Fruit fly (Drosophila melanogaster) whole organism, prepupa: ENCODE data around the gene CG14627.
A peak's percentile ranks its signal among the peaks of the same experiment; 100 is the strongest.

Experiments
- Blimp-1 ChIP-seq: fragments of 200-800 bp; sonication (Bioruptor generic); optimal IDR thresholded peaks from 3 replicates; lab custom pipeline; 2017; ENCODE audit warnings: missing biosample characterization, missing genetic modification characterization, mild to moderate bottlenecking, moderate library complexity, missing genetic modification reagents
- CG10631 ChIP-seq: fragments of 200-800 bp; sonication (Bioruptor generic); optimal IDR thresholded peaks from 2 replicates; lab custom pipeline; 2016; ENCODE audit warnings: missing biosample characterization, missing genetic modification characterization
- CG10669 ChIP-seq: fragments of 200-800 bp; sonication (Bioruptor generic); optimal IDR thresholded peaks from 3 replicates; lab custom pipeline; 2018; ENCODE audit warnings: missing biosample characterization, mild to moderate bottlenecking, missing genetic modification characterization, moderate library complexity
- CG11294 ChIP-seq: fragments of 200-800 bp; sonication (Bioruptor generic); IDR thresholded peaks from 2 replicates; pipeline ENCODE4 v1.3.6; 2022; ENCODE audit warnings: missing biosample characterization, missing genetic modification characterization
- CG11902 ChIP-seq: fragments of 200-800 bp; sonication (Bioruptor generic); optimal IDR thresholded peaks from 3 replicates; lab custom pipeline; 2016; ENCODE audit warnings: missing biosample characterization, missing genetic modification characterization
- CG15336 ChIP-seq: fragments of 200-800 bp; sonication (Bioruptor generic); IDR thresholded peaks from 2 replicates; pipeline ENCODE4 v1.3.6; 2022; ENCODE audit warnings: missing biosample characterization, missing genetic modification characterization
- CG1621 ChIP-seq: fragments of 200-800 bp; sonication (Bioruptor generic); optimal IDR thresholded peaks from 3 replicates; lab custom pipeline; 2018; ENCODE audit warnings: missing biosample characterization, mild to moderate bottlenecking, missing genetic modification characterization
- CG16779 ChIP-seq: fragments of 200-800 bp; sonication (Bioruptor generic); optimal IDR thresholded peaks from 3 replicates; lab custom pipeline; 2017; ENCODE audit warnings: missing biosample characterization, mild to moderate bottlenecking, missing genetic modification characterization
- CG32006 ChIP-seq: fragments of 200-800 bp; sonication (Bioruptor generic); optimal IDR thresholded peaks from 3 replicates; lab custom pipeline; 2017; ENCODE audit warnings: missing biosample characterization, mild to moderate bottlenecking, missing genetic modification characterization
- CG34406 ChIP-seq: fragments of 200-800 bp; sonication (Bioruptor generic); optimal IDR thresholded peaks from 3 replicates; lab custom pipeline; 2016; ENCODE audit warnings: missing biosample characterization, missing genetic modification characterization
- CG3919 ChIP-seq: fragments of 200-800 bp; sonication (Bioruptor generic); optimal IDR thresholded peaks from 3 replicates; lab custom pipeline; 2016; ENCODE audit warnings: missing biosample characterization, missing genetic modification characterization
- CG6163 ChIP-seq: fragments of 200-800 bp; sonication (Bioruptor generic); IDR thresholded peaks from 3 replicates; pipeline ENCODE4 v1.3.6; 2022; ENCODE audit warnings: missing biosample characterization, missing genetic modification characterization
- CG6276 ChIP-seq: fragments of 200-800 bp; sonication (Bioruptor generic); optimal IDR thresholded peaks from 2 replicates; lab custom pipeline; 2017; ENCODE audit warnings: missing biosample characterization, mild to moderate bottlenecking, missing genetic modification characterization
- CG6808 ChIP-seq: fragments of 200-800 bp; sonication (Bioruptor generic); optimal IDR thresholded peaks from 3 replicates; lab custom pipeline; 2017; ENCODE audit warnings: missing biosample characterization, missing genetic modification characterization, mild to moderate bottlenecking, moderate library complexity, missing genetic modification reagents
- CG6854 ChIP-seq: fragments of 200-800 bp; sonication (Bioruptor generic); optimal IDR thresholded peaks from 2 replicates; lab custom pipeline; 2017; ENCODE audit warnings: missing biosample characterization, mild to moderate bottlenecking, missing genetic modification characterization
- CG7368 ChIP-seq: fragments of 200-800 bp; sonication (Bioruptor generic); optimal IDR thresholded peaks from 3 replicates; lab custom pipeline; 2016; ENCODE audit warnings: missing biosample characterization, missing genetic modification characterization
- CG8119 ChIP-seq: fragments of 200-800 bp; sonication (Bioruptor generic); IDR thresholded peaks from 3 replicates; pipeline ENCODE4 v1.3.6; 2022; ENCODE audit warnings: missing biosample characterization, missing genetic modification characterization
- CG8319 ChIP-seq: fragments of 200-800 bp; sonication (Bioruptor generic); optimal IDR thresholded peaks from 3 replicates; lab custom pipeline; 2016; ENCODE audit warnings: missing biosample characterization, missing genetic modification characterization
- CG8632 ChIP-seq: fragments of 200-800 bp; sonication (Bioruptor generic); optimal IDR thresholded peaks from 3 replicates; lab custom pipeline; 2016; ENCODE audit warnings: missing biosample characterization, missing genetic modification characterization
- Eip75B ChIP-seq: fragments of 200-800 bp; sonication (Bioruptor generic); optimal IDR thresholded peaks from 3 replicates; lab custom pipeline; 2016; ENCODE audit warnings: missing biosample characterization, missing genetic modification characterization
- Eip78C ChIP-seq: fragments of 200-800 bp; sonication (Bioruptor generic); peaks from one replicate; lab custom pipeline; 2016; ENCODE audit warnings: missing biosample characterization, missing genetic modification characterization
- Eip93F ChIP-seq: fragments of 200-800 bp; sonication (Bioruptor generic); optimal IDR thresholded peaks from 2 replicates; lab custom pipeline; 2016; ENCODE audit warnings: missing biosample characterization, mild to moderate bottlenecking, missing genetic modification characterization
- Ets96B ChIP-seq: fragments of 200-800 bp; optimal IDR thresholded peaks from 2 replicates; lab custom pipeline; 2019; ENCODE audit warnings: missing biosample characterization, mild to moderate bottlenecking, missing genetic modification characterization, moderate library complexity
- Gug ChIP-seq: fragments of 200-800 bp; sonication (Bioruptor generic); IDR thresholded peaks from 2 replicates; pipeline ENCODE4 v1.3.6; 2022; ENCODE audit warnings: missing biosample characterization, missing genetic modification characterization
- Hr38 ChIP-seq: sonication (Bioruptor generic); optimal IDR thresholded peaks from 2 replicates; lab custom pipeline; 2016; ENCODE audit warnings: missing biosample characterization, missing genetic modification characterization
- Hr39 ChIP-seq: fragments of 200-800 bp; sonication (Bioruptor generic); optimal IDR thresholded peaks from 2 replicates; lab custom pipeline; 2016; ENCODE audit warnings: missing biosample characterization, missing genetic modification characterization
- Hr4 ChIP-seq: fragments of 200-800 bp; sonication (Bioruptor generic); optimal IDR thresholded peaks from 3 replicates; lab custom pipeline; 2016; ENCODE audit warnings: missing biosample characterization, missing genetic modification characterization
- Lpt ChIP-seq: fragments of 200-800 bp; sonication (Bioruptor generic); optimal IDR thresholded peaks from 3 replicates; lab custom pipeline; 2016; ENCODE audit warnings: missing biosample characterization, missing genetic modification characterization
- Met ChIP-seq: fragments of 200-800 bp; sonication (Bioruptor generic); optimal IDR thresholded peaks from 3 replicates; lab custom pipeline; 2016; ENCODE audit warnings: missing biosample characterization, missing genetic modification characterization
- Sox102F ChIP-seq: fragments of 200-800 bp; sonication (Bioruptor generic); optimal IDR thresholded peaks from 2 replicates; lab custom pipeline; 2016; ENCODE audit warnings: missing biosample characterization, mild to moderate bottlenecking, missing genetic modification characterization
- Sox14 ChIP-seq: fragments of 200-800 bp; sonication (Bioruptor generic); optimal IDR thresholded peaks from 3 replicates; lab custom pipeline; 2016; ENCODE audit warnings: missing biosample characterization, missing genetic modification characterization
- Sox15 ChIP-seq: fragments of 200-800 bp; sonication (Bioruptor generic); optimal IDR thresholded peaks from 3 replicates; lab custom pipeline; 2016; ENCODE audit warnings: missing biosample characterization, missing genetic modification characterization
- acj6 ChIP-seq: fragments of 200-800 bp; sonication (Bioruptor generic); optimal IDR thresholded peaks from 3 replicates; lab custom pipeline; 2016; ENCODE audit warnings: missing biosample characterization, missing genetic modification characterization
- eg ChIP-seq: fragments of 200-800 bp; sonication (Bioruptor generic); IDR thresholded peaks from 3 replicates; pipeline ENCODE4 v1.3.6; 2022; ENCODE audit warnings: missing biosample characterization, missing genetic modification characterization
- fd59A ChIP-seq: fragments of 200-800 bp; sonication (Bioruptor generic); optimal IDR thresholded peaks from 2 replicates; lab custom pipeline; 2017; ENCODE audit warnings: missing biosample characterization, mild to moderate bottlenecking, missing genetic modification characterization, missing genetic modification reagents
- fd85E ChIP-seq: fragments of 200-800 bp; sonication (Bioruptor generic); optimal IDR thresholded peaks from 3 replicates; lab custom pipeline; 2016; ENCODE audit warnings: missing biosample characterization, missing genetic modification characterization
- fkh ChIP-seq: fragments of 200-800 bp; sonication (Bioruptor generic); optimal IDR thresholded peaks from 3 replicates; lab custom pipeline; 2017; ENCODE audit warnings: missing biosample characterization, mild to moderate bottlenecking, missing genetic modification characterization, moderate library complexity
- lz ChIP-seq: fragments of 200-800 bp; sonication (Bioruptor generic); optimal IDR thresholded peaks from 3 replicates; lab custom pipeline; 2016; ENCODE audit warnings: missing biosample characterization, missing genetic modification characterization
- net ChIP-seq: fragments of 200-800 bp; sonication (Bioruptor generic); optimal IDR thresholded peaks from 3 replicates; lab custom pipeline; 2016; ENCODE audit warnings: missing biosample characterization, missing genetic modification characterization
- pdm3 ChIP-seq: fragments of 200-800 bp; sonication (Bioruptor generic); optimal IDR thresholded peaks from 3 replicates; lab custom pipeline; 2016; ENCODE audit warnings: missing biosample characterization, missing genetic modification characterization
- spab ChIP-seq: fragments of 200-800 bp; sonication (Bioruptor generic); optimal IDR thresholded peaks from 2 replicates; lab custom pipeline; 2017; ENCODE audit warnings: missing biosample characterization, mild to moderate bottlenecking, missing genetic modification characterization, missing genetic modification reagents
- ss ChIP-seq, 2 experiments: fragments of 200-800 bp; sonication (Bioruptor generic); optimal IDR thresholded peaks; 2 replicates in 1 of 2; 3 replicates in 1 of 2; lab custom pipeline; 2017 to 2018; ENCODE audit warnings: mild to moderate bottlenecking in 2 of 2, missing biosample characterization in 2 of 2, missing genetic modification characterization in 2 of 2, moderate library complexity in 1 of 2
- topi ChIP-seq: fragments of 200-800 bp; sonication (Bioruptor generic); optimal IDR thresholded peaks from 3 replicates; lab custom pipeline; 2016; ENCODE audit warnings: missing biosample characterization, missing genetic modification characterization
- vri ChIP-seq: fragments of 200-800 bp; sonication (Bioruptor generic); optimal IDR thresholded peaks from 3 replicates; lab custom pipeline; 2016; ENCODE audit warnings: missing biosample characterization, mild to moderate bottlenecking, missing genetic modification characterization

CG14627 gene

dm6 chrX:1181320-1181719, at the start of gene CG14627:
CG14627 (plus strand) TSS chrX:1181620.
- TF ChIP-seq Sox15 (GFP tag; lab: Kevin White, UChicago) (no peak), Eip78C (peak; percentile 11)

- TF ChIP-seq vri (GFP tag; lab: Kevin White, UChicago), result no peak
- no peak for TF ChIP-seq Eip93F
- no peak for TF ChIP-seq Lpt (GFP tag; lab: Kevin White, UChicago)
- peak; percentile 1 for TF ChIP-seq Hr39
- TF ChIP-seq CG6854 (GFP tag; lab: Kevin White, UChicago), result no peak
- peak in 1 of 2 experiments; percentile 9 for TF ChIP-seq ss (GFP tag; optimal IDR thresholded peaks at IDR 0.05; lab: Kevin White, UChicago)
- TF ChIP-seq lz (GFP tag; lab: Kevin White, UChicago), result no peak
- no peak for TF ChIP-seq Gug
- no peak for TF ChIP-seq CG11294 (GFP tag; lab: Robert Waterston, UW)
- TF ChIP-seq CG10631 (GFP tag; lab: Kevin White, UChicago), result no peak
- no peak for TF ChIP-seq CG6808 (GFP tag; lab: Kevin White, UChicago)
- no peak for TF ChIP-seq Blimp-1 (GFP tag; lab: Kevin White, UChicago)
- no peak for TF ChIP-seq Met
- TF ChIP-seq CG11902 (GFP tag; lab: Kevin White, UChicago), result no peak
- TF ChIP-seq CG16779, result no peak
- TF ChIP-seq Hr38 (GFP tag; lab: Kevin White, UChicago), result no peak
- TF ChIP-seq Sox14 (GFP tag; lab: Kevin White, UChicago), result no peak
- TF ChIP-seq CG7368, result no peak
- TF ChIP-seq Sox102F, result peak; percentile 14
- TF ChIP-seq pdm3 (GFP tag; lab: Kevin White, UChicago), result no peak
- TF ChIP-seq CG6276 (GFP tag; lab: Kevin White, UChicago), result no peak
- no peak for TF ChIP-seq eg (GFP tag; lab: Robert Waterston, UW)
- no peak for TF ChIP-seq fd85E (GFP tag; lab: Kevin White, UChicago)
- TF ChIP-seq CG1621 (tag; lab: Kevin White, UChicago), result no peak
- TF ChIP-seq Eip78C, result peak; percentile 79
- no peak for TF ChIP-seq spab (GFP tag; lab: Kevin White, UChicago)
- no peak for TF ChIP-seq fkh (GFP tag; lab: Kevin White, UChicago)
- TF ChIP-seq Eip75B, result no peak
- no peak for TF ChIP-seq CG15336
- no peak for TF ChIP-seq CG8119 (GFP tag; lab: Robert Waterston, UW)
- no peak for TF ChIP-seq CG8319
- TF ChIP-seq net (GFP tag; lab: Kevin White, UChicago), result no peak
- TF ChIP-seq CG32006 (GFP tag; lab: Kevin White, UChicago), result no peak
- no peak for TF ChIP-seq topi (GFP tag; lab: Kevin White, UChicago)
- no peak for TF ChIP-seq fd59A (GFP tag; lab: Kevin White, UChicago)
- no peak for TF ChIP-seq CG3919 (GFP tag; lab: Kevin White, UChicago)
- no peak for TF ChIP-seq CG34406 (GFP tag; lab: Kevin White, UChicago)
- TF ChIP-seq Ets96B, result no peak
- TF ChIP-seq Hr4 (GFP tag; lab: Kevin White, UChicago), result no peak
- TF ChIP-seq CG6163 (GFP tag; lab: Robert Waterston, UW), result peak; percentile 50; the same call in 1 of the 3 replicates
- no peak for TF ChIP-seq CG8632 (GFP tag; lab: Kevin White, UChicago)
- no peak for TF ChIP-seq acj6 (GFP tag; lab: Kevin White, UChicago)
- no peak for TF ChIP-seq CG10669 (GFP tag; lab: Kevin White, UChicago)
- TF ChIP-seq, all 60 proteins: peak for 5
These were observed 47.1 kb upstream of the CG14627 start, which contains the start of gene CG3655 for dm6 chrX:1134053-1135005. CG3655 (minus strand) TSS chrX:1134896.
